Fruit fly (Drosophila melanogaster) whole organism, pupa: ENCODE results near the gene CG13837.

ENCODE experiments used
- CG10348 ChIP-seq: fragments of 200-800 bp; sonication (Bioruptor generic); IDR thresholded peaks from 2 replicates; pipeline ENCODE4 v1.3.6; 2022; ENCODE audit warnings: missing biosample characterization, missing genetic modification characterization
- CG12605 ChIP-seq: fragments of 200-800 bp; sonication (Bioruptor generic); IDR thresholded peaks from 2 replicates; pipeline ENCODE4 v1.3.6; 2022; ENCODE audit warnings: missing biosample characterization, missing genetic modification characterization
- CG13204 ChIP-seq: fragments of 200-800 bp; sonication (Bioruptor generic); optimal IDR thresholded peaks from 2 replicates; lab custom pipeline; 2018; ENCODE audit warnings: missing biosample characterization, mild to moderate bottlenecking, missing genetic modification characterization, moderate library complexity
- CG14655 ChIP-seq: fragments of 200-800 bp; sonication (Bioruptor generic); optimal IDR thresholded peaks from 3 replicates; lab custom pipeline; 2017; ENCODE audit warnings: mild to moderate bottlenecking, missing biosample characterization, missing genetic modification reagents, missing genetic modification characterization
- CG15710 ChIP-seq: fragments of 200-800 bp; sonication (Bioruptor generic); optimal IDR thresholded peaks from 2 replicates; lab custom pipeline; 2018; ENCODE audit warnings: missing biosample characterization, mild to moderate bottlenecking, missing genetic modification characterization, moderate library complexity
- CG17806 ChIP-seq: fragments of 200-800 bp; sonication (Bioruptor generic); optimal IDR thresholded peaks from 2 replicates; lab custom pipeline; 2018; ENCODE audit warnings: missing biosample characterization, mild to moderate bottlenecking, missing genetic modification characterization, moderate library complexity
- CG32121 ChIP-seq: fragments of 200-800 bp; sonication (Bioruptor generic); IDR thresholded peaks from 2 replicates; pipeline ENCODE4 v1.3.6; 2022; ENCODE audit warnings: missing biosample characterization, missing genetic modification characterization
- CG34367 ChIP-seq: fragments of 200-800 bp; sonication (Bioruptor generic); optimal IDR thresholded peaks from 2 replicates; lab custom pipeline; 2018; ENCODE audit warnings: missing biosample characterization, mild to moderate bottlenecking, missing genetic modification characterization
- CG4496 ChIP-seq: fragments of 200-800 bp; sonication (Bioruptor generic); IDR thresholded peaks from 3 replicates; pipeline ENCODE4 v1.3.6; 2022; ENCODE audit warnings: missing biosample characterization, missing genetic modification characterization
- CG8159 ChIP-seq: fragments of 200-800 bp; sonication (Bioruptor generic); optimal IDR thresholded peaks from 3 replicates; lab custom pipeline; 2018; ENCODE audit warnings: missing biosample characterization, mild to moderate bottlenecking, missing genetic modification characterization, moderate library complexity
- CG8301 ChIP-seq: fragments of 200-800 bp; sonication (Bioruptor generic); optimal IDR thresholded peaks from 2 replicates; lab custom pipeline; 2018; ENCODE audit warnings: missing biosample characterization, mild to moderate bottlenecking, missing genetic modification characterization
- CG9948 ChIP-seq: fragments of 200-800 bp; sonication (Bioruptor generic); optimal IDR thresholded peaks from 2 replicates; lab custom pipeline; 2018; ENCODE audit warnings: missing biosample characterization, mild to moderate bottlenecking, missing genetic modification characterization, moderate library complexity
- D1 ChIP-seq: fragments of 200-800 bp; sonication (Bioruptor generic); optimal IDR thresholded peaks from 2 replicates; lab custom pipeline; 2018; ENCODE audit warnings: missing biosample characterization, mild to moderate bottlenecking, missing genetic modification characterization, moderate library complexity
- EcR ChIP-seq: fragments of 200-800 bp; sonication (Bioruptor generic); optimal IDR thresholded peaks from 3 replicates; lab custom pipeline; 2019; ENCODE audit warnings: missing biosample characterization, missing genetic modification characterization, mild to moderate bottlenecking, moderate library complexity, missing genetic modification reagents
- Ets98B ChIP-seq: fragments of 200-800 bp; sonication (Bioruptor generic); IDR thresholded peaks from 2 replicates; pipeline ENCODE4 v1.3.6; 2022; ENCODE audit warnings: missing biosample characterization, missing genetic modification characterization
- Pif1A ChIP-seq: fragments of 200-800 bp; sonication (Bioruptor generic); optimal IDR thresholded peaks from 3 replicates; lab custom pipeline; 2016; ENCODE audit warnings: missing biosample characterization, missing genetic modification characterization
- Pif1B ChIP-seq: fragments of 200-800 bp; sonication (Bioruptor generic); optimal IDR thresholded peaks from 3 replicates; lab custom pipeline; 2016; ENCODE audit warnings: missing biosample characterization, missing genetic modification characterization
- Snoo ChIP-seq: fragments of 200-800 bp; sonication (Bioruptor generic); optimal IDR thresholded peaks from 3 replicates; lab custom pipeline; 2017; ENCODE audit warnings: missing biosample characterization, mild to moderate bottlenecking, missing genetic modification characterization, inconsistent platforms
- fd96Ca ChIP-seq: fragments of 200-800 bp; sonication (Bioruptor generic); IDR thresholded peaks from 3 replicates; pipeline ENCODE4 v1.3.6; 2022; ENCODE audit warnings: missing biosample characterization, missing genetic modification characterization
- gl ChIP-seq: fragments of 200-800 bp; sonication (Bioruptor generic); optimal IDR thresholded peaks from 2 replicates; lab custom pipeline; 2018; ENCODE audit warnings: missing biosample characterization, mild to moderate bottlenecking, missing genetic modification characterization
- rn ChIP-seq: fragments of 200-800 bp; sonication (Bioruptor generic); IDR thresholded peaks from 2 replicates; pipeline ENCODE4 v1.3.6; 2022; ENCODE audit warnings: missing biosample characterization, missing genetic modification characterization

CG13837 gene

dm6 chr3R:23046529-23046943 lies 2.7 kb downstream of the CG13837 start:
- TF ChIP-seq CG15710 (tag; lab: Kevin White, UChicago) (peak; percentile 90), CG8301 (tag; lab: Kevin White, UChicago) (peak; percentile 66), CG17806 (tag; lab: Kevin White, UChicago) (peak; percentile 85), gl (peak; percentile 74), CG12605 (no peak), EcR (peak; percentile 71), Snoo (tag; lab: Kevin White, UChicago) (peak; percentile 87), CG10348 (GFP tag; lab: Robert Waterston, UW) (peak; percentile 36; the same call in 1 of the 2 replicates), CG9948 (tag; lab: Kevin White, UChicago) (peak; percentile 78), CG14655 (GFP tag; lab: Kevin White, UChicago) (peak; percentile 69), CG4496 (peak; percentile 90), D1 (tag; lab: Kevin White, UChicago) (peak; percentile 43), CG13204 (GFP tag; lab: Kevin White, UChicago) (peak; percentile 73), CG32121 (GFP tag; lab: Robert Waterston, UW) (peak; percentile 77), fd96Ca (GFP tag; lab: Robert Waterston, UW) (peak; percentile 89), CG8159 (tag; lab: Kevin White, UChicago) (peak; percentile 86), CG34367 (peak; percentile 84), Pif1B (GFP tag; lab: Kevin White, UChicago) (peak; percentile 90), rn (GFP tag; lab: Robert Waterston, UW) (peak; percentile 47; the same call in 1 of the 2 replicates), Ets98B (GFP tag; lab: Robert Waterston, UW) (peak; percentile 82), Pif1A (GFP tag; lab: Kevin White, UChicago) (peak; percentile 88)

DNA sequence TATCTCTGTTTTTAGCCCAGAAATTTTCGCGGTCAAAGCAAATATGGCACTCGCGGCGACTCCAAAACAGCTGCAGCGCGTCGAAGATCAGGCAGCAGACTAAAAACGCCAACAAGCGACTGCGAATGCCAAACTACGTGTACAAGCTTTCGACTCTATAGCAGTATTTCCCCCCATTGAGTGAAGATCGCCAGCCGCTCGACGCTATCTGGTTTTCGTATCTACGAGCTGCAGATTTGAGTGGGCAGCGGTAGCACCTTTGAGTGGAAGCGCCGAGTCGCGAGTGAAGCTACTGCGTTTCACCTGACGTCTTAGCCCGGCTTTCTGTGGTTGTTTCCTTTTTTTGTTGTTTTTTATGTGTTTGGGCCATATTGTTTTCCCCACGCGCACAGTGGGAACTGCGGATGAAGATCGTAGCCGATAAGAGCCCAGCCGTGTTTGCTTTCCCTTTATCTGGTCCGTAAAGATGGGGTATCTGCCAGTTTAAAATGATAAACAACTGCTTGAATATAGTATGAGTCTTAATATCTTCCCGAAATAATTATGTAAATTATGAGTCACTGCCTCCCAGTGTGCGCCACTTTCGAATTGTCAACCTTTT lies 4.4 kb downstream of the CG13837 start, which contains the start of gene CG17121:
CG17121 (minus strand) TSS at position 126 of the 601 bp plus-strand sequence.
- TF ChIP-seq CG15710 (tag; lab: Kevin White, UChicago) (no peak), fd96Ca (GFP tag; lab: Robert Waterston, UW) (peak; percentile 75), Pif1A (GFP tag; lab: Kevin White, UChicago) (no peak), rn (GFP tag; lab: Robert Waterston, UW) (no peak), CG13204 (GFP tag; lab: Kevin White, UChicago) (peak; percentile 45), CG34367 (no peak)

- TF ChIP-seq CG9948 (tag; lab: Kevin White, UChicago) = peak; percentile 83
- TF ChIP-seq Snoo (tag; lab: Kevin White, UChicago) = peak; percentile 85
- TF ChIP-seq CG13204 (GFP tag; lab: Kevin White, UChicago) = no peak
- TF ChIP-seq fd96Ca (GFP tag; lab: Robert Waterston, UW) = no peak; the same call in 2 of the 3 replicates
- TF ChIP-seq CG10348 (GFP tag; lab: Robert Waterston, UW) = peak; percentile 52; the same call in 1 of the 2 replicates
- peak; percentile 56; the same call in 1 of the 2 replicates for TF ChIP-seq CG12605
- TF ChIP-seq Pif1B (GFP tag; lab: Kevin White, UChicago) = peak; percentile 86
- TF ChIP-seq CG17806 (tag; lab: Kevin White, UChicago) = peak; percentile 77
- TF ChIP-seq Ets98B (GFP tag; lab: Robert Waterston, UW) = peak; percentile 72
- peak; percentile 73 for TF ChIP-seq CG34367
- TF ChIP-seq CG32121 (GFP tag; lab: Robert Waterston, UW) = peak; percentile 90
- TF ChIP-seq gl = no peak
- peak; percentile 93 for TF ChIP-seq CG14655 (GFP tag; lab: Kevin White, UChicago)
- TF ChIP-seq EcR = no peak
- TF ChIP-seq rn (GFP tag; lab: Robert Waterston, UW) = peak; percentile 43; the same call in 1 of the 2 replicates
- TF ChIP-seq CG8159 (tag; lab: Kevin White, UChicago) = peak; percentile 88
- TF ChIP-seq D1 (tag; lab: Kevin White, UChicago) = peak; percentile 63
- peak; percentile 81 for TF ChIP-seq Pif1A (GFP tag; lab: Kevin White, UChicago)
- peak; percentile 81 for TF ChIP-seq CG15710 (tag; lab: Kevin White, UChicago)
- peak; percentile 91 for TF ChIP-seq CG8301 (tag; lab: Kevin White, UChicago)
- peak; percentile 72 for TF ChIP-seq CG4496
Measured at dm6 chr3R:23048690-23049118, 4.9 kb downstream of the CG13837 start.

dm6 chr3R:23051639-23052125 lies 7.9 kb downstream of the CG13837 start, which contains the start of gene Gr94a:
Gene Gr94a (plus strand): TSS chr3R:23051689.
- TF ChIP-seq Pif1A (GFP tag; lab: Kevin White, UChicago) = no peak
- no peak for TF ChIP-seq Ets98B (GFP tag; lab: Robert Waterston, UW)
- no peak for TF ChIP-seq CG32121 (GFP tag; lab: Robert Waterston, UW)
- no peak for TF ChIP-seq Pif1B (GFP tag; lab: Kevin White, UChicago)
- TF ChIP-seq EcR = no peak
- TF ChIP-seq CG14655 (GFP tag; lab: Kevin White, UChicago) = no peak
- TF ChIP-seq CG34367 = no peak
- TF ChIP-seq CG17806 (tag; lab: Kevin White, UChicago) = no peak
- no peak for TF ChIP-seq CG12605
- no peak for TF ChIP-seq CG4496
- no peak for TF ChIP-seq rn (GFP tag; lab: Robert Waterston, UW)
- no peak for TF ChIP-seq CG9948 (tag; lab: Kevin White, UChicago)
- no peak for TF ChIP-seq fd96Ca (GFP tag; lab: Robert Waterston, UW)

DNA sequence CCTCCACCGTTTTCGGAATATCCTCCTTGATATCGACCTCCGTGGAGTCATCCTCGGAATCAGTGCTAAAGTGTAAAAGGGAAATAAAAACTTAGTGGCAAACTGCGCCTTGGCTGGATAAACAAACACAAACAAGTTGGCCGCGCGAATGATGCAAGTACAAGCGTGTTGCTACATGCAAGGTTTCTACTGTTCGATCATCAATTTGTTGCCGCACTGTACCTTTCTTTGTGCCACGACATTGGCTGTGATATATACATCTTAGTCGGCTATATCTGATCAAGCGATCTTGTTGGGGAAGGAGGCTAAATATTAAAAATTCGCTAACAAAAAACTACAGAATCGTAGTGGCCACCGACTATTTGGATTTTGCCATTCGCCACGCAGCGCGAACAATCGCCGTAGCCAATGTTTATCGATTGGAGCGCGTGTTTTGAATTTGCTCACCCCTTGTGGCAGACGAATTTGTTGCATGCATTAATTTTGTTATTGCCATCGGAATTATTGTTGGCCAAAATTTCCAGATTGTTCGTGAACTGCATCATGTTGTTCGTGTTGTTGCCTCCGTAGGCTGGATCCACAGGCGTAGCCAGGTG lies 9.4 kb downstream of the CG13837 start:
- TF ChIP-seq CG9948 (tag; lab: Kevin White, UChicago) (no peak), gl (no peak), CG8301 (tag; lab: Kevin White, UChicago) (no peak), Ets98B (GFP tag; lab: Robert Waterston, UW) (no peak), rn (GFP tag; lab: Robert Waterston, UW) (no peak), CG34367 (no peak), D1 (tag; lab: Kevin White, UChicago) (no peak), CG15710 (tag; lab: Kevin White, UChicago) (no peak), CG8159 (tag; lab: Kevin White, UChicago) (no peak)
